Worm (Caenorhabditis elegans): ENCODE measurements around the gene srh-32.

The srh-32 gene

DNA sequence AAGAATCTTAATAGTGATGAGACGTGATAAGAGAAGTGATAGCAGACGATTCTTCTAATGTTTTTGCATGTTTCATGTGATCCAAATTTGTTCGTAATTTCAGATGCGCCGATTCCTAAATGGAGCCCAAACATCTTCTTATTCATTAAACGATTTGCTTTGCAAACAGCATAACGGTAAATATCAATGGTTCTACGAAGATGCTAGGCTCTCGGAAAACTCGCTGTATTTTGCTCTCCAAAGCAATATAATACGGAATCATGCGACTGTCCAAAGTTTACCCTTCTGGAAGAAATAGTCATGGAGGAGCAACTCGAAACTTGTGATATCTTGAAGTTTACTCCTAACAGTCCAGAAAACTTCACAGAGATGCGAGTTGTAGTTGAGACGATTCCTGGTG is 4.8 kb downstream of the srh-32 start, which contains the start of gene W06D12.6:
TSS of gene W06D12.6 (plus strand) at position 301 of the 400 bp plus-strand sequence.
- TF ChIP-seq nhr-28 (tag; optimal IDR thresholded peaks at IDR 0.05): no peak
- no peak for TF ChIP-seq lin-14 (GFP tag; optimal IDR thresholded peaks at IDR 0.05)
- no peak for TF ChIP-seq efl-1 (optimal IDR thresholded peaks at IDR 0.05)
- no peak for TF ChIP-seq efl-1 (GFP tag; optimal IDR thresholded peaks at IDR 0.05 in 1 of 2)
- no peak for TF ChIP-seq lin-13 (GFP tag; optimal IDR thresholded peaks at IDR 0.05)
- TF ChIP-seq snu-23 (GFP tag; optimal IDR thresholded peaks at IDR 0.05): no peak
- TF ChIP-seq grh-1 (GFP tag; IDR thresholded peaks at IDR 0.05): no peak
- no peak for TF ChIP-seq fos-1 (tag; optimal IDR thresholded peaks at IDR 0.05)
- TF ChIP-seq swsn-7 (tag; optimal IDR thresholded peaks at IDR 0.05): no peak
- TF ChIP-seq ztf-4 (tag; optimal IDR thresholded peaks at IDR 0.05): no peak
- TF ChIP-seq irx-1 (tag; optimal IDR thresholded peaks at IDR 0.05): no peak
- TF ChIP-seq unc-30 (tag; optimal IDR thresholded peaks at IDR 0.05): no peak
- TF ChIP-seq ceh-63 (GFP tag; optimal IDR thresholded peaks at IDR 0.05): no peak
- no peak for TF ChIP-seq aha-1 (tag; optimal IDR thresholded peaks at IDR 0.05)
- TF ChIP-seq nhr-77 (tag; optimal IDR thresholded peaks at IDR 0.05): no peak
- no peak for TF ChIP-seq egl-27 (tag; optimal IDR thresholded peaks at IDR 0.05)
- TF ChIP-seq isw-1 (GFP tag; IDR thresholded peaks at IDR 0.05): no peak
- no peak for TF ChIP-seq efl-3 (GFP tag; optimal IDR thresholded peaks at IDR 0.05)
- no peak for TF ChIP-seq lin-35 (GFP tag; optimal IDR thresholded peaks at IDR 0.05)
- no peak for TF ChIP-seq nhr-71 (tag; optimal IDR thresholded peaks at IDR 0.05)

ce11 chrV:17706217-17706806 is 5.3 kb downstream of the srh-32 start:
- TF ChIP-seq ama-1 (optimal IDR thresholded peaks at IDR 0.05): no peak
- no peak for TF ChIP-seq alr-1 (tag; optimal IDR thresholded peaks at IDR 0.05; ENCODE audit: borderline replicate concordance)
- no peak for TF ChIP-seq ztf-11 (tag; optimal IDR thresholded peaks at IDR 0.05)
- no peak for TF ChIP-seq tlp-1 (tag; optimal IDR thresholded peaks at IDR 0.05)
- TF ChIP-seq nhr-28 (tag; optimal IDR thresholded peaks at IDR 0.05): no peak
- no peak for TF ChIP-seq unc-98 (GFP tag; IDR thresholded peaks at IDR 0.05)
- no peak for TF ChIP-seq nhr-12 (tag; optimal IDR thresholded peaks at IDR 0.05)
- no peak for TF ChIP-seq elt-2 (tag; optimal IDR thresholded peaks at IDR 0.05)
- TF ChIP-seq snu-23 (GFP tag; optimal IDR thresholded peaks at IDR 0.05): no peak
- no peak for TF ChIP-seq lsy-2 (tag; optimal IDR thresholded peaks at IDR 0.05)

- TF ChIP-seq vab-15 (tag; optimal IDR thresholded peaks at IDR 0.05) (no peak), nhr-19 (GFP tag; conservative IDR thresholded peaks at IDR 0.05) (no peak), ceh-63 (GFP tag; optimal IDR thresholded peaks at IDR 0.05) (no peak), pag-3 (tag; optimal IDR thresholded peaks at IDR 0.05; ENCODE audit: borderline replicate concordance, insufficient read depth) (no peak), mdl-1 (tag; optimal IDR thresholded peaks at IDR 0.05) (no peak), ceh-88 (GFP tag; IDR thresholded peaks at IDR 0.05) (no peak), nhr-20 (tag; optimal IDR thresholded peaks at IDR 0.05) (no peak), ceh-90 (tag; optimal IDR thresholded peaks at IDR 0.05) (no peak), alr-1 (tag; optimal IDR thresholded peaks at IDR 0.05; ENCODE audit: borderline replicate concordance) (no peak), lsy-2 (tag; optimal IDR thresholded peaks at IDR 0.05) (no peak), dpl-1 (GFP tag; optimal IDR thresholded peaks at IDR 0.05) (no peak), mep-1 (tag; optimal IDR thresholded peaks at IDR 0.05) (no peak), snu-23 (GFP tag; optimal IDR thresholded peaks at IDR 0.05) (no peak), nhr-90 (tag; optimal IDR thresholded peaks at IDR 0.05; ENCODE audit: poor library complexity) (no peak), egl-27 (tag; optimal IDR thresholded peaks at IDR 0.05) (no peak)
These were observed 6.0 kb downstream of the srh-32 start, which contains the start of gene srh-31 for ce11 chrV:17707022-17707421. Gene srh-31, plus strand, starts transcription at chrV:17707322.

Measured in whole organism, L1 larva.